Fruit fly (Drosophila melanogaster): ENCODE data around the gene fry.

The fry gene

dm6 chr3L:9678994-9679393 lies at the start of gene fry, which contains the start of gene CG16717:
TSS of gene fry (minus strand) at chr3L:9679103.
TSS of gene CG16717 (plus strand) at chr3L:9679201.
- no peak for TF ChIP-seq Sin3A (optimal IDR thresholded peaks at IDR 0.05)
- TF ChIP-seq insv (optimal IDR thresholded peaks at IDR 0.05): no peak
- no peak for TF ChIP-seq ttk (optimal IDR thresholded peaks at IDR 0.05)
- TF ChIP-seq psq (optimal IDR thresholded peaks at IDR 0.05): no peak
- TF ChIP-seq Myc (optimal IDR thresholded peaks at IDR 0.05): no peak
- no peak for TF ChIP-seq h (optimal IDR thresholded peaks at IDR 0.05)

dm6 chr3L:9726707-9727106 lies 47.8 kb upstream of the fry start, which contains the start of gene Naa60:
TSS of gene Naa60 (plus strand) at chr3L:9726895.
- TF ChIP-seq Myc (optimal IDR thresholded peaks at IDR 0.05): no peak
- no peak for TF ChIP-seq ttk (optimal IDR thresholded peaks at IDR 0.05)
- TF ChIP-seq psq (optimal IDR thresholded peaks at IDR 0.05): no peak
- TF ChIP-seq insv (optimal IDR thresholded peaks at IDR 0.05): no peak
- no peak for TF ChIP-seq Sin3A (optimal IDR thresholded peaks at IDR 0.05)
- TF ChIP-seq h (optimal IDR thresholded peaks at IDR 0.05): no peak

- TF ChIP-seq ttk (optimal IDR thresholded peaks at IDR 0.05) (no peak), psq (optimal IDR thresholded peaks at IDR 0.05) (no peak), insv (optimal IDR thresholded peaks at IDR 0.05) (no peak), h (optimal IDR thresholded peaks at IDR 0.05) (no peak), Sin3A (optimal IDR thresholded peaks at IDR 0.05) (no peak), Myc (optimal IDR thresholded peaks at IDR 0.05) (no peak)
These were observed 44.2 kb upstream of the fry start, which contains the start of the genes nbs and defl for dm6 chr3L:9723108-9723507. TSS of gene nbs (minus strand) at chr3L:9723194. TSS of gene defl (plus strand) at chr3L:9723423.

dm6 chr3L:9720102-9720501 lies 41.2 kb upstream of the fry start:
- no peak for TF ChIP-seq h (optimal IDR thresholded peaks at IDR 0.05)

- TF ChIP-seq Myc (optimal IDR thresholded peaks at IDR 0.05) (no peak), h (optimal IDR thresholded peaks at IDR 0.05) (no peak), ttk (optimal IDR thresholded peaks at IDR 0.05) (no peak), insv (optimal IDR thresholded peaks at IDR 0.05) (no peak), Sin3A (optimal IDR thresholded peaks at IDR 0.05) (no peak), psq (optimal IDR thresholded peaks at IDR 0.05) (no peak)
These were observed 40.0 kb upstream of the fry start, which contains the start of the genes CG18178 and CG14174 for dm6 chr3L:9718929-9719328. TSS of gene CG18178 (minus strand) at chr3L:9719144. TSS of gene CG14174 (plus strand) at chr3L:9719328.

dm6 chr3L:9717839-9718238 lies 38.9 kb upstream of the fry start:
- TF ChIP-seq Sin3A (optimal IDR thresholded peaks at IDR 0.05) (no peak), h (optimal IDR thresholded peaks at IDR 0.05) (no peak), Myc (optimal IDR thresholded peaks at IDR 0.05) (no peak), psq (optimal IDR thresholded peaks at IDR 0.05) (no peak), ttk (optimal IDR thresholded peaks at IDR 0.05) (no peak), insv (optimal IDR thresholded peaks at IDR 0.05) (no peak)

- TF ChIP-seq h (optimal IDR thresholded peaks at IDR 0.05): no peak
- no peak for TF ChIP-seq ttk (optimal IDR thresholded peaks at IDR 0.05)
- TF ChIP-seq Sin3A (optimal IDR thresholded peaks at IDR 0.05): no peak
- TF ChIP-seq insv (optimal IDR thresholded peaks at IDR 0.05): no peak
- no peak for TF ChIP-seq psq (optimal IDR thresholded peaks at IDR 0.05)
- no peak for TF ChIP-seq Myc (optimal IDR thresholded peaks at IDR 0.05)
These were observed 38.2 kb upstream of the fry start for dm6 chr3L:9717101-9717500.

dm6 chr3L:9716595-9716994 lies 37.7 kb upstream of the fry start:
- TF ChIP-seq Myc (optimal IDR thresholded peaks at IDR 0.05) (no peak), psq (optimal IDR thresholded peaks at IDR 0.05) (no peak), insv (optimal IDR thresholded peaks at IDR 0.05) (no peak), h (optimal IDR thresholded peaks at IDR 0.05) (no peak), ttk (optimal IDR thresholded peaks at IDR 0.05) (no peak)

- TF ChIP-seq Sin3A (optimal IDR thresholded peaks at IDR 0.05) (no peak), ttk (optimal IDR thresholded peaks at IDR 0.05) (no peak), h (optimal IDR thresholded peaks at IDR 0.05) (no peak), insv (optimal IDR thresholded peaks at IDR 0.05) (no peak), psq (optimal IDR thresholded peaks at IDR 0.05) (no peak), Myc (optimal IDR thresholded peaks at IDR 0.05) (no peak)
These were observed 35.7 kb upstream of the fry start for dm6 chr3L:9714537-9715144.

dm6 chr3L:9713828-9714536 lies 35.1 kb upstream of the fry start, which contains the start of gene vsg:
TSS of gene vsg (plus strand) at chr3L:9714324.
- no peak for TF ChIP-seq h (optimal IDR thresholded peaks at IDR 0.05)
- TF ChIP-seq ttk (optimal IDR thresholded peaks at IDR 0.05): no peak
- TF ChIP-seq psq (optimal IDR thresholded peaks at IDR 0.05): no peak

dm6 chr3L:9713383-9713827 lies 34.5 kb upstream of the fry start, which contains the start of gene SH3PX1:
TSS of gene SH3PX1 (minus strand) at chr3L:9713827.
- no peak for TF ChIP-seq ttk (optimal IDR thresholded peaks at IDR 0.05)
- TF ChIP-seq insv (optimal IDR thresholded peaks at IDR 0.05): no peak
- no peak for TF ChIP-seq Myc (optimal IDR thresholded peaks at IDR 0.05)
- no peak for TF ChIP-seq h (optimal IDR thresholded peaks at IDR 0.05)
- TF ChIP-seq psq (optimal IDR thresholded peaks at IDR 0.05): no peak
- TF ChIP-seq Sin3A (optimal IDR thresholded peaks at IDR 0.05): no peak

- TF ChIP-seq ttk (optimal IDR thresholded peaks at IDR 0.05): no peak
- no peak for TF ChIP-seq Myc (optimal IDR thresholded peaks at IDR 0.05)
- TF ChIP-seq psq (optimal IDR thresholded peaks at IDR 0.05): no peak
- TF ChIP-seq Sin3A (optimal IDR thresholded peaks at IDR 0.05): no peak
- TF ChIP-seq h (optimal IDR thresholded peaks at IDR 0.05): no peak
- no peak for TF ChIP-seq insv (optimal IDR thresholded peaks at IDR 0.05)
These were observed 33.3 kb upstream of the fry start for dm6 chr3L:9712066-9712789.

Measured in Kc167 (cell line).